Fruit fly (Drosophila melanogaster): ENCODE measurements around the gene CG9692.

- TF ChIP-seq CG11902 (GFP tag; optimal IDR thresholded peaks at IDR 0.05) (no peak), Met (GFP tag; optimal IDR thresholded peaks at IDR 0.05) (no peak), CG6854 (GFP tag; optimal IDR thresholded peaks at IDR 0.05) (no peak), CG6808 (GFP tag; optimal IDR thresholded peaks at IDR 0.05) (no peak), OdsH (GFP tag; optimal IDR thresholded peaks at IDR 0.05) (no peak)
Observed at dm6 chr3L:16712371-16712770, 7.6 kb downstream of the CG9692 start.

All from whole organism, prepupa.